Worm (Caenorhabditis elegans): ENCODE data around the gene Y51A2B.6.

The Y51A2B.6 gene

ce11 chrV:18346080-18346479 is 48.0 kb downstream of the Y51A2B.6 start:
- TF ChIP-seq sea-1 (GFP tag; conservative IDR thresholded peaks at IDR 0.05), result no peak
- TF ChIP-seq hmbx-1 (tag; optimal IDR thresholded peaks at IDR 0.05), result no peak
- TF ChIP-seq aly-1 (tag; optimal IDR thresholded peaks at IDR 0.05), result no peak
- TF ChIP-seq tra-4 (tag; optimal IDR thresholded peaks at IDR 0.05), result no peak
- no peak for TF ChIP-seq hnd-1 (tag; optimal IDR thresholded peaks at IDR 0.05)
- no peak for TF ChIP-seq pes-1 (GFP tag; IDR thresholded peaks at IDR 0.05)
- no peak for TF ChIP-seq B0310.2 (tag; optimal IDR thresholded peaks at IDR 0.05)
- no peak for TF ChIP-seq tbx-11 (GFP tag; IDR thresholded peaks at IDR 0.05)
- no peak for TF ChIP-seq F13C5.2 (tag; optimal IDR thresholded peaks at IDR 0.05)
- TF ChIP-seq scrt-1 (GFP tag; IDR thresholded peaks at IDR 0.05), result no peak
- no peak for TF ChIP-seq hmg-4 (GFP tag; optimal IDR thresholded peaks at IDR 0.05)
- TF ChIP-seq flt-1 (GFP tag; IDR thresholded peaks at IDR 0.05), result no peak
- TF ChIP-seq ceh-13 (GFP tag; optimal IDR thresholded peaks at IDR 0.05), result no peak
- TF ChIP-seq tbx-37 (GFP tag; conservative IDR thresholded peaks at IDR 0.05), result no peak
- no peak for TF ChIP-seq ceh-36 (tag; optimal IDR thresholded peaks at IDR 0.05)

DNA sequence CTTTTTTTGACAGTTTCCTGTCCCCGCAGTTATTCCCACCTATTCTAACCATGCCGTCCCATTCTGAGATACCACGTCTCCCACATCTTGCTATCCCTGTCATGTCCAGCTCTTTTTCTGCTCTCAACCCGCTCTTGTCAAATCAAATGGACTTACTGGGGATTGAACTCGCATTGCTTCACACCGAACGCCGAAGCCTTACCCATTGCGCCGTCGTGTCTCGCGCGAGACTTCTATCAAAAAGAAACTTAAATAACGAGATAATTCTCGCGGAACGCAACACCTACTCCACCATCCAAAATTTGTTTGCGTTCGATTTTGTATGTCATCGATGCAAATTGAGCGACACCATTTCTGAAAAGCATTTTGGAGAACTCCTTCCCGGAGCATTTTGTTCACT is 49.9 kb downstream of the Y51A2B.6 start:
- no peak for TF ChIP-seq flt-1 (GFP tag; IDR thresholded peaks at IDR 0.05)
- no peak for TF ChIP-seq scrt-1 (GFP tag; IDR thresholded peaks at IDR 0.05)
- no peak for TF ChIP-seq ceh-13 (GFP tag; optimal IDR thresholded peaks at IDR 0.05)
- TF ChIP-seq F13C5.2 (tag; optimal IDR thresholded peaks at IDR 0.05), result no peak
- TF ChIP-seq B0310.2 (tag; optimal IDR thresholded peaks at IDR 0.05), result no peak
- TF ChIP-seq tbx-11 (GFP tag; IDR thresholded peaks at IDR 0.05), result no peak
- TF ChIP-seq hnd-1 (tag; optimal IDR thresholded peaks at IDR 0.05), result no peak
- no peak for TF ChIP-seq hmg-4 (GFP tag; optimal IDR thresholded peaks at IDR 0.05)
- no peak for TF ChIP-seq pes-1 (GFP tag; IDR thresholded peaks at IDR 0.05)
- no peak for TF ChIP-seq aly-1 (tag; optimal IDR thresholded peaks at IDR 0.05)
- no peak for TF ChIP-seq hmbx-1 (tag; optimal IDR thresholded peaks at IDR 0.05)
- no peak for TF ChIP-seq tbx-37 (GFP tag; conservative IDR thresholded peaks at IDR 0.05)
- no peak for TF ChIP-seq ets-7 (tag; optimal IDR thresholded peaks at IDR 0.05)
